Fruit fly (Drosophila melanogaster) whole organism, wandering third instar larva: ENCODE data around the gene poe.

Source experiments
- Dfd ChIP-seq: fragments of >200 bp; optimal IDR thresholded peaks from 2 replicates; lab custom pipeline; 2017; ENCODE audit warnings: missing biosample characterization, missing genetic modification characterization
- Dif ChIP-seq: fragments of 200-275, 200-300 bp; sonication (Bioruptor generic); optimal IDR thresholded peaks from 2 replicates; lab custom pipeline; 2018; ENCODE audit warnings: missing biosample characterization, missing genetic modification characterization; ENCODE audit not compliant: partially characterized antibody
- Hr83 ChIP-seq: fragments of 200-300 bp; sonication (Bioruptor generic); optimal IDR thresholded peaks from 2 replicates; lab custom pipeline; 2016; ENCODE audit warnings: missing biosample characterization, mild to moderate bottlenecking, missing genetic modification characterization, moderate library complexity; ENCODE audit not compliant: poor library complexity, severe bottlenecking
- br ChIP-seq: fragments of 200-800 bp; sonication (Bioruptor generic); optimal IDR thresholded peaks from 2 replicates; lab custom pipeline; 2016; ENCODE audit warnings: missing biosample characterization, missing genetic modification characterization
- lola ChIP-seq: fragments of >200 bp; optimal IDR thresholded peaks from 2 replicates; lab custom pipeline; 2017; ENCODE audit warnings: missing biosample characterization, missing genetic modification characterization
- usp ChIP-seq: fragments of >200 bp; optimal IDR thresholded peaks from 2 replicates; lab custom pipeline; 2017; ENCODE audit warnings: missing biosample characterization, missing genetic modification characterization

- TF ChIP-seq usp (GFP tag; lab: Kevin White, UChicago) (no peak), Dfd (GFP tag; lab: Kevin White, UChicago) (no peak), lola (GFP tag; lab: Kevin White, UChicago) (no peak), Hr83 (GFP tag; lab: Kevin White, UChicago) (no peak), Dif (GFP tag; lab: Kevin White, UChicago) (no peak), br (GFP tag; lab: Kevin White, UChicago) (no peak)
Measured at dm6 chr2L:8085466-8086164, 14.2 kb upstream of the poe start.
